Worm (Caenorhabditis elegans): ENCODE results near the gene R05A10.7.

ce11 chrIV:14203162-14203561 is 40.5 kb upstream of the R05A10.7 start, which contains the start of gene F02H6.3:
- TF ChIP-seq Y55F3AM.14 (GFP tag; optimal IDR thresholded peaks at IDR 0.05) (no peak), ceh-16 (tag; optimal IDR thresholded peaks at IDR 0.05) (no peak), unc-39 (tag; optimal IDR thresholded peaks at IDR 0.05) (no peak), ztf-11 (tag; optimal IDR thresholded peaks at IDR 0.05) (no peak), nhr-11 (tag; optimal IDR thresholded peaks at IDR 0.05) (no peak), lin-11 (tag; optimal IDR thresholded peaks at IDR 0.05) (no peak), elt-1 (tag; optimal IDR thresholded peaks at IDR 0.05) (no peak), mbf-1 (tag; optimal IDR thresholded peaks at IDR 0.05) (no peak)

All from whole organism, L2 larva.